Worm (Caenorhabditis elegans): ENCODE measurements around the gene his-24.
A peak's percentile ranks its signal among the peaks of the same experiment; 100 is the strongest.

- TF ChIP-seq hnd-1 (tag; optimal IDR thresholded peaks at IDR 0.05), result peak; percentile 0
- TF ChIP-seq scrt-1 (GFP tag; IDR thresholded peaks at IDR 0.05), result peak; percentile 46; the same call in 1 of the 2 replicates
- no peak for TF ChIP-seq ama-1 (optimal IDR thresholded peaks at IDR 0.05)
- TF ChIP-seq hmbx-1 (tag; optimal IDR thresholded peaks at IDR 0.05), result no peak
- peak; percentile 15 for TF ChIP-seq F13C5.2 (tag; optimal IDR thresholded peaks at IDR 0.05)
- no peak for TF ChIP-seq aly-1 (tag; optimal IDR thresholded peaks at IDR 0.05)
Observed at ce11 chrX:14503800-14504550, 14.1 kb downstream of the his-24 start, which contains the start of gene M163.1.

Data from whole organism, early embryonic.